Worm (Caenorhabditis elegans) whole organism, late embryonic: ENCODE results near the gene pelo-1.

Experiments
- K02D7.2 ChIP-seq: sonication (generic microtip); optimal IDR thresholded peaks from 2 replicates; lab custom pipeline; 2017; ENCODE audit warnings: mild to moderate bottlenecking, missing genetic modification characterization, missing compliant biosample characterization
- Y22D7AL.16 ChIP-seq: sonication (generic microtip); optimal IDR thresholded peaks from 2 replicates; lab custom pipeline; 2016; ENCODE audit warnings: missing genetic modification characterization, missing compliant biosample characterization
- ama-1 ChIP-seq: fragments of 150-350 bp; optimal IDR thresholded peaks from 2 replicates; lab custom pipeline; 2014
- dve-1 ChIP-seq: sonication (generic microtip); optimal IDR thresholded peaks from 2 replicates; lab custom pipeline; 2017; ENCODE audit warnings: antibody characterized with exemption, mild to moderate bottlenecking, missing genetic modification characterization, missing compliant biosample characterization
- elt-2 ChIP-seq: sonication (generic microtip); optimal IDR thresholded peaks from 2 replicates; lab custom pipeline; 2016; ENCODE audit warnings: missing genetic modification reagents, missing genetic modification characterization, missing compliant biosample characterization
- fkh-6 ChIP-seq: sonication (generic microtip); optimal IDR thresholded peaks from 2 replicates; lab custom pipeline; 2016; ENCODE audit warnings: missing genetic modification characterization, missing compliant biosample characterization
- nfya-1 ChIP-seq: sonication (generic microtip); optimal IDR thresholded peaks from 2 replicates; lab custom pipeline; 2017; ENCODE audit warnings: missing genetic modification characterization, mild to moderate bottlenecking, missing compliant biosample characterization, antibody characterized with exemption, moderate library complexity
- nhr-11 ChIP-seq: fragments of 150-350 bp; optimal IDR thresholded peaks from 2 replicates; lab custom pipeline; 2014; ENCODE audit warnings: missing biosample characterization, missing genetic modification characterization
- pqm-1 ChIP-seq: sonication (generic microtip); optimal IDR thresholded peaks from 2 replicates; lab custom pipeline; 2016; ENCODE audit warnings: missing genetic modification characterization, missing compliant biosample characterization
- pros-1 ChIP-seq: fragments of 150-350 bp; optimal IDR thresholded peaks from 2 replicates; lab custom pipeline; 2014; ENCODE audit warnings: missing biosample characterization, missing genetic modification reagents, missing genetic modification characterization
- sdc-2 ChIP-seq: sonication (generic microtip); optimal IDR thresholded peaks from 2 replicates; lab custom pipeline; 2016; ENCODE audit warnings: missing genotype, missing genetic modification characterization, missing compliant biosample characterization
- syd-9 ChIP-seq: sonication (generic microtip); optimal IDR thresholded peaks from 2 replicates; lab custom pipeline; 2016; ENCODE audit warnings: mild to moderate bottlenecking, missing genetic modification characterization, moderate library complexity, missing compliant biosample characterization

DNA sequence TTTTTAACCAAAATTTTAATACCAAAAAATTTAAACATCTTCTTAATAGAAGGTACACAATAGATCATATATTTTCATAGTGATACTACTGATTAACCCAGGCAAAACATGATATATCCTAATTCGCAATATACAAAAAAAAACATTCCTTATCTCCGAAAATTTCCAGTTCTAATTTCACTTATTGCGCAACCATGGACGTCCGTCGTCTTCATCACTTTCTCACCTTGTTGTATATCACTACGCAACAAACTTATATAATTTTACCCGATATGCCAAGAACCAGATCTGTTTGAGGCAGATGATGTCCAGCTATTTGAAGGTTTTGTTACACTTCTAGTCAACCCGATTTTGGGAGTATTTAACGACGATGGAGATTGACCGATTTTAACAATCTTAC is 16.2 kb downstream of the pelo-1 start, which contains the start of gene R74.2:
- TF ChIP-seq pqm-1 (tag; lab: Kevin White, UChicago) = no peak
- no peak for TF ChIP-seq elt-2 (tag; lab: Kevin White, UChicago)
- no peak for TF ChIP-seq K02D7.2 (tag; lab: Kevin White, UChicago)
- TF ChIP-seq pros-1 = no peak
- TF ChIP-seq sdc-2 (tag; lab: Kevin White, UChicago) = no peak
- TF ChIP-seq Y22D7AL.16 = no peak
- no peak for TF ChIP-seq syd-9 (tag; lab: Kevin White, UChicago)
- TF ChIP-seq nfya-1 (tag; lab: Kevin White, UChicago) = no peak
- TF ChIP-seq dve-1 (tag; lab: Kevin White, UChicago) = no peak
- no peak for TF ChIP-seq ama-1
- no peak for TF ChIP-seq fkh-6 (tag; lab: Kevin White, UChicago)
- no peak for TF ChIP-seq nhr-11 (tag; lab: Kevin White, UChicago)
